Worm (Caenorhabditis elegans) whole organism, young adult: Measurements from ENCODE around the gene mig-22.

Experiments used
- B0019.2 ChIP-seq: fragments of 200-800 bp; sonication (Bioruptor generic); conservative IDR thresholded peaks from 2 replicates; pipeline ENCODE4 v1.3.6; 2022; ENCODE audit warnings: missing genetic modification reagents, missing genetic modification characterization, missing compliant biosample characterization
- C06A6.2 ChIP-seq: fragments of 200-800 bp; sonication (Bioruptor generic); conservative IDR thresholded peaks from 2 replicates; pipeline ENCODE4 v1.3.6; 2022; ENCODE audit warnings: missing genetic modification characterization, missing compliant biosample characterization
- F55B11.4 ChIP-seq: sonication (generic microtip); optimal IDR thresholded peaks from 2 replicates; lab custom pipeline; 2016; ENCODE audit warnings: missing compliant biosample characterization, missing genetic modification characterization, borderline replicate concordance; ENCODE audit not compliant: insufficient read depth
- F57A8.1 ChIP-seq: fragments of 200-800 bp; sonication (Bioruptor generic); optimal IDR thresholded peaks from 2 replicates; lab custom pipeline; 2018; ENCODE audit warnings: mild to moderate bottlenecking, missing genetic modification characterization, moderate library complexity, missing compliant biosample characterization
- ama-1 ChIP-seq, 3 experiments: fragments of 150-350 bp in 1 of 3; sonication (generic microtip) in 2 of 3; optimal IDR thresholded peaks; 2 replicates each; lab custom pipeline; 2014 to 2018; ENCODE audit warnings: missing biosample characterization in 2 of 3, missing genetic modification characterization in 2 of 3, missing genetic modification reagents in 2 of 3
- ccch-3 ChIP-seq: fragments of 200-800 bp; sonication (Bioruptor generic); optimal IDR thresholded peaks from 2 replicates; lab custom pipeline; 2018; ENCODE audit warnings: mild to moderate bottlenecking, missing genetic modification characterization, missing compliant biosample characterization
- chd-7 ChIP-seq: sonication (generic microtip); optimal IDR thresholded peaks from 2 replicates; lab custom pipeline; 2016; ENCODE audit warnings: mild to moderate bottlenecking, missing genetic modification characterization, moderate library complexity, missing compliant biosample characterization
- dpl-1 ChIP-seq: fragments of 150-350 bp; optimal IDR thresholded peaks from 2 replicates; lab custom pipeline; 2014; ENCODE audit warnings: missing biosample characterization, missing genetic modification reagents, missing genetic modification characterization
- let-607 ChIP-seq, 2 experiments: fragments of 200-800 bp in 1 of 2; sonication (Bioruptor generic) in 1 of 2; sonication (generic microtip) in 1 of 2; optimal IDR thresholded peaks; 2 replicates each; lab custom pipeline; 2016 to 2018; ENCODE audit warnings: mild to moderate bottlenecking in 2 of 2, missing compliant biosample characterization in 2 of 2, missing genetic modification characterization in 2 of 2, moderate library complexity in 2 of 2, missing genotype in 1 of 2
- lin-54 ChIP-seq: fragments of 200-800 bp; sonication (Bioruptor generic); optimal IDR thresholded peaks from 2 replicates; lab custom pipeline; 2018; ENCODE audit warnings: mild to moderate bottlenecking, missing genetic modification characterization, missing compliant biosample characterization
- mxl-1 ChIP-seq: sonication (generic microtip); optimal IDR thresholded peaks from 2 replicates; lab custom pipeline; 2016; ENCODE audit warnings: missing genetic modification characterization, missing compliant biosample characterization
- nfya-2 ChIP-seq: fragments of 200-800 bp; sonication (Bioruptor generic); IDR thresholded peaks from 2 replicates; pipeline ENCODE4 v1.3.6; 2022; ENCODE audit warnings: missing genetic modification reagents, missing genetic modification characterization, missing compliant biosample characterization
- nhr-27 ChIP-seq: fragments of 200-800 bp; sonication (Bioruptor generic); optimal IDR thresholded peaks from 2 replicates; lab custom pipeline; 2018; ENCODE audit warnings: mild to moderate bottlenecking, missing genetic modification characterization, moderate library complexity, missing compliant biosample characterization
- sea-2 ChIP-seq: fragments of 200-800 bp; sonication (Bioruptor generic); IDR thresholded peaks from 2 replicates; pipeline ENCODE4 v1.3.6; 2022; ENCODE audit warnings: missing genetic modification characterization, missing compliant biosample characterization

DNA sequence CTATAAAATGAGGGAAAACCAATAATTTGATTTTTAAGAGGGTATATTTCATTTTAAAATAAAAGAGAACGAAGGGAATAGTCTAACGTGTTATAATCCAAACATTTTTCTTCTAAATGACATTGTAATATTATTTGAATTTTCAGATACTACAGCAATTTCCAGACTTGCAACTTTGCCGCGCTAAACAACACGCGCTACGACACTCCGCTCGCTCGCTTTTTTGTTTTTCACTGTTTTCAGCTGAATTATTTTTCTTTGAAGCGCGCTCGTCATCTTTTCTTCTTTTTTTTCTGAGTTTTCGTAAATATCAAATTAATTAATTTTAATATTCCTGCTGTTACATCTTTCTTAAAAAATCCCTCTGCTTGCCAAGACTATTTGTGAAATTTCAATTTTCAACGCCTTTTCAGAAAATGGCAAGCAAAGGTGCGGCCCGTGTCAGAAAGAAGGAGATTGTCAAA lies 49.9 kb downstream of the mig-22 start, which contains the start of gene mrpl-11:
- no peak for TF ChIP-seq mxl-1 (tag; lab: Kevin White, UChicago)
- no peak for TF ChIP-seq sea-2 (GFP tag; lab: Robert Waterston, UW)
- TF ChIP-seq let-607 (tag; optimal IDR thresholded peaks at IDR 0.05; lab: Kevin White, UChicago), result no peak
- TF ChIP-seq ama-1 (optimal IDR thresholded peaks at IDR 0.05; lab: Kevin White, UChicago), result no peak
- TF ChIP-seq ama-1 (GFP tag; optimal IDR thresholded peaks at IDR 0.05; lab: Kevin White, UChicago), result no peak
- no peak for TF ChIP-seq chd-7
- TF ChIP-seq B0019.2, result no peak
- TF ChIP-seq C06A6.2, result no peak
- no peak for TF ChIP-seq F55B11.4 (tag; lab: Kevin White, UChicago)
- TF ChIP-seq nhr-27, result no peak
- no peak for TF ChIP-seq dpl-1
- TF ChIP-seq lin-54, result no peak
- no peak for TF ChIP-seq ccch-3 (GFP tag; lab: Kevin White, UChicago)
- no peak for TF ChIP-seq F57A8.1
- no peak for TF ChIP-seq nfya-2 (GFP tag; lab: Robert Waterston, UW)
